Worm (Caenorhabditis elegans): ENCODE results near the gene F29B9.11.

- TF ChIP-seq ZK185.1 (tag; optimal IDR thresholded peaks at IDR 0.05; ENCODE audit: poor library complexity, severe bottlenecking) (no peak), cebp-1 (GFP tag; IDR thresholded peaks at IDR 0.05) (no peak), cebp-1 (tag; optimal IDR thresholded peaks at IDR 0.05) (no peak), snpc-4 (GFP tag; optimal IDR thresholded peaks at IDR 0.05) (peak; percentile 39), snpc-4 (tag; optimal IDR thresholded peaks at IDR 0.05) (peak in 2 of 4 experiments; percentile 44 to 63), madf-6 (GFP tag; IDR thresholded peaks at IDR 0.05) (peak; percentile 98), nfyb-1 (GFP tag; IDR thresholded peaks at IDR 0.05) (no peak), B0336.3 (GFP tag; IDR thresholded peaks at IDR 0.05) (0 out of 2 replicates have a peak, but pooled peaks have one; percentile 18), B0035.1 (tag; optimal IDR thresholded peaks at IDR 0.05) (no peak)
Measured at ce11 chrIV:4653708-4654107, 6.3 kb downstream of the F29B9.11 start.

Measured in whole organism, young adult.